Fruit fly (Drosophila melanogaster): ENCODE data around the gene RabGGTb.

RabGGTb gene

DNA sequence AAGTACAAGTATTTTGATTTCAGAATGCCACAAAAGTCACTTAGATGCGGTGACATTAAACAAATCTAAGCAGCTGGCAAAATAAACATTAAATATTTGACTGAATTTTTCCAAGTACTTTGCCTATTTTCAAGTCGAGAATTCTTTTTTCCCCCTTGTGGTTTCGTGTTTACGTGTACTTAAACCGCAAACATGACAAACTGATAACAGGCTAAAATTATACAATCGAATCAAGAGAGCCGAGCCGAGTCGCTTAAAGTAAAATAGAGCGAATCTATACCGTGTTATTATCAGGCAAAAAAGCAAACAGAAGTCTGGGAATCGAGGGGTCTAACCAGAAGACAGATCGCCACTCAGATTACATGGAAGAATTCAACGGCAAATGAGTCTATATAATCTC lies 27.2 kb downstream of the RabGGTb start (continued):
- TF ChIP-seq Oaz (GFP tag; IDR thresholded peaks at IDR 0.05) (no peak), CG18262 (tag; optimal IDR thresholded peaks at IDR 0.05) (peak; percentile 27), p53 (GFP tag; optimal IDR thresholded peaks at IDR 0.05) (no peak)

- TF ChIP-seq CG12391 (tag; optimal IDR thresholded peaks at IDR 0.05) (no peak), mirr (GFP tag; optimal IDR thresholded peaks at IDR 0.05) (peak; percentile 12), CG18476 (GFP tag; optimal IDR thresholded peaks at IDR 0.05) (no peak), NFAT (GFP tag; IDR thresholded peaks at IDR 0.05) (0 out of 2 replicates have a peak, but pooled peaks have one; percentile 15), Mad (GFP tag; optimal IDR thresholded peaks at IDR 0.05) (no peak), CG6683 (GFP tag; optimal IDR thresholded peaks at IDR 0.05) (no peak), CG6813 (GFP tag; optimal IDR thresholded peaks at IDR 0.05) (no peak), sqz (GFP tag; optimal IDR thresholded peaks at IDR 0.05) (no peak), stc (GFP tag; IDR thresholded peaks at IDR 0.05) (0 out of 2 replicates have a peak, but pooled peaks have one; percentile 8), Six4 (GFP tag; optimal IDR thresholded peaks at IDR 0.05) (no peak), Nf-YB (GFP tag; optimal IDR thresholded peaks at IDR 0.05) (no peak), ac (GFP tag; optimal IDR thresholded peaks at IDR 0.05) (no peak), CG17612 (GFP tag; IDR thresholded peaks at IDR 0.05) (no peak), CG2875 (GFP tag; optimal IDR thresholded peaks at IDR 0.05) (no peak), Hr78 (GFP tag; optimal IDR thresholded peaks at IDR 0.05) (peak in 1 of 2 experiments; percentile 88), cad (GFP tag; optimal IDR thresholded peaks at IDR 0.05) (no peak), CrebB (tag; optimal IDR thresholded peaks at IDR 0.05) (no peak), cwo (GFP tag; optimal IDR thresholded peaks at IDR 0.05) (no peak), Dad (GFP tag; optimal IDR thresholded peaks at IDR 0.05) (no peak), CG11723 (GFP tag; optimal IDR thresholded peaks at IDR 0.05) (no peak), btn (GFP tag; optimal IDR thresholded peaks at IDR 0.05) (no peak), CG18619 (GFP tag; optimal IDR thresholded peaks at IDR 0.05) (no peak), danr (GFP tag; IDR thresholded peaks at IDR 0.05) (no peak), chinmo (GFP tag; IDR thresholded peaks at IDR 0.05; ENCODE audit: partially characterized antibody) (0 out of 4 replicates have a peak, but pooled peaks have one; percentile 18), CG12769 (tag; optimal IDR thresholded peaks at IDR 0.05) (no peak), odd (GFP tag; optimal IDR thresholded peaks at IDR 0.05) (no peak), zen2 (GFP tag; IDR thresholded peaks at IDR 0.05; ENCODE audit: partially characterized antibody) (no peak), salm (tag; optimal IDR thresholded peaks at IDR 0.05) (no peak), rib (GFP tag; IDR thresholded peaks at IDR 0.05) (0 out of 2 replicates have a peak, but pooled peaks have one; percentile 30), CG32767 (GFP tag; IDR thresholded peaks at IDR 0.05) (no peak), ssp (GFP tag; IDR thresholded peaks at IDR 0.05) (no peak), Antp (GFP tag; optimal IDR thresholded peaks at IDR 0.05) (no peak), oc (tag; optimal IDR thresholded peaks at IDR 0.05) (no peak), CG32772 (GFP tag; IDR thresholded peaks at IDR 0.05) (no peak), CG8359 (GFP tag; optimal IDR thresholded peaks at IDR 0.05; ENCODE audit: borderline replicate concordance) (no peak), CG12071 (GFP tag; optimal IDR thresholded peaks at IDR 0.05) (no peak), sr (GFP tag; IDR thresholded peaks at IDR 0.05) (no peak), CG3995 (GFP tag; optimal IDR thresholded peaks at IDR 0.05) (no peak), Sox102F (GFP tag; optimal IDR thresholded peaks at IDR 0.05) (no peak), Med (GFP tag) (peak; percentile 44), fu2 (GFP tag; optimal IDR thresholded peaks at IDR 0.05) (no peak), tap (tag; optimal IDR thresholded peaks at IDR 0.05) (no peak), MTF-1 (GFP tag; optimal IDR thresholded peaks at IDR 0.05; ENCODE audit: borderline replicate concordance) (no peak), CG8944 (GFP tag; optimal IDR thresholded peaks at IDR 0.05) (no peak), pros (GFP tag; optimal IDR thresholded peaks at IDR 0.05) (peak; percentile 8), tx (GFP tag; optimal IDR thresholded peaks at IDR 0.05) (no peak)
These were observed 28.9 kb downstream of the RabGGTb start for dm6 chr2L:2907776-2908175.

Data from whole organism, embryonic.